Worm (Caenorhabditis elegans) whole organism, L4 larva: ENCODE results near the gene Y49F6A.5.

Source experiments
- R02D3.7 ChIP-seq: fragments of 150-350 bp; sonication (generic microtip); optimal IDR thresholded peaks from 3 replicates; lab custom pipeline; 2014; ENCODE audit warnings: missing biosample characterization, missing genetic modification characterization
- aha-1 ChIP-seq: fragments of 150-350 bp; peaks from one replicate; lab custom pipeline; 2014; ENCODE audit warnings: missing biosample characterization, missing genetic modification characterization
- ceh-62 ChIP-seq: sonication (generic microtip); optimal IDR thresholded peaks from 2 replicates; lab custom pipeline; 2017; ENCODE audit warnings: missing biosample characterization, missing genetic modification characterization
- ceh-82 ChIP-seq: sonication (generic microtip); optimal IDR thresholded peaks from 2 replicates; lab custom pipeline; 2017; ENCODE audit warnings: missing biosample characterization, missing genetic modification characterization
- egl-43 ChIP-seq: fragments of 200-800 bp; sonication (Bioruptor generic); IDR thresholded peaks from 2 replicates; pipeline ENCODE4 v1.3.6; 2022; ENCODE audit warnings: missing genetic modification reagents, missing genetic modification characterization, missing compliant biosample characterization
- fos-1 ChIP-seq: fragments of 150-350 bp; optimal IDR thresholded peaks from 2 replicates; lab custom pipeline; 2014; ENCODE audit warnings: missing biosample characterization, missing genetic modification characterization
- nhr-11 ChIP-seq: fragments of 150-350 bp; optimal IDR thresholded peaks from 2 replicates; lab custom pipeline; 2014; ENCODE audit warnings: missing biosample characterization, missing genetic modification characterization
- zag-1 ChIP-seq: fragments of 150-350 bp; optimal IDR thresholded peaks from 2 replicates; lab custom pipeline; 2014; ENCODE audit warnings: missing biosample characterization, missing genetic modification characterization
- ztf-7 ChIP-seq: fragments of 150-350 bp; optimal IDR thresholded peaks from 2 replicates; lab custom pipeline; 2014; ENCODE audit warnings: missing biosample characterization, missing genetic modification characterization

- TF ChIP-seq ceh-62, result no peak
- no peak for TF ChIP-seq ceh-82 (tag; lab: Kevin White, UChicago)
- TF ChIP-seq nhr-11 (tag; lab: Kevin White, UChicago), result no peak
- no peak for TF ChIP-seq fos-1 (tag; lab: Kevin White, UChicago)
- no peak for TF ChIP-seq zag-1
- TF ChIP-seq ztf-7 (tag; lab: Kevin White, UChicago), result no peak
- no peak for TF ChIP-seq R02D3.7
- TF ChIP-seq egl-43 (GFP tag; lab: Robert Waterston, UW), result no peak
- TF ChIP-seq aha-1 (tag; lab: Kevin White, UChicago), result no peak
These were observed 47.2 kb downstream of the Y49F6A.5 start, which contains the start of gene W10G11.3 for ce11 chrII:3562419-3562818.
